Fruit fly (Drosophila melanogaster): ENCODE results near the gene thoc7.

DNA sequence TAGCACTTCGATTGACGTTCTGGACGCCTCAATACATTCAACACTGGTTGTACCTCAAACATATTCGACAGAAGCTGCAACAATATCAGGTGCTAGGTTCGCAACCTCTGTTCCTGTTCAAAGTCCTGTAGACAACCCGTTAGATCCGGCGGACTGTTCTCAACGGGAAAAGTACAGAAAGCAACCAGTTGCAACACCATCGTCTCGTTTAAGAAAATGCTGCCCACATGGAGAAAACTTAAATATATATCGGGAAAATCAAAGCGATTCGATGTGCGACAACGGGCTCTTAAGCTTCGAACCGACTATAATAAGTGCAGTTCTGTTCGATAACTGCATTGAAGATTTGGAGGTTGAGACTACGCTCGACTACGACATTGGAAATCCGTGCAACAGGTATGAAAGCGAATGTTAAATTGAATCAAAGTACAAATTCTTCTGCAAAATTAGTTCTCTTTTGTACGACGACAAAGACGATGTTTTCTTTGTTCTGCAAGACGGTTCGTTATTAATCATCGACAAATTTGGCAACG is 35.8 kb upstream of the thoc7 start:
- TF ChIP-seq Mnt (GFP tag; optimal IDR thresholded peaks at IDR 0.05) = no peak
- TF ChIP-seq CG33017 (tag; optimal IDR thresholded peaks at IDR 0.05) = no peak
- TF ChIP-seq bab1 (GFP tag; optimal IDR thresholded peaks at IDR 0.05) = no peak
- no peak for TF ChIP-seq Crg-1 (GFP tag; optimal IDR thresholded peaks at IDR 0.05)
- no peak for TF ChIP-seq Clk (GFP tag; optimal IDR thresholded peaks at IDR 0.05)
- TF ChIP-seq CG12768 (GFP tag; optimal IDR thresholded peaks at IDR 0.05) = peak; percentile 30
- no peak for TF ChIP-seq CG11617 (GFP tag; optimal IDR thresholded peaks at IDR 0.05)
- no peak for TF ChIP-seq kay (GFP tag; ENCODE audit: borderline replicate concordance)
- no peak for TF ChIP-seq cic (GFP tag; optimal IDR thresholded peaks at IDR 0.05)
- TF ChIP-seq ovo (GFP tag; optimal IDR thresholded peaks at IDR 0.05) = no peak
- TF ChIP-seq pad (GFP tag; optimal IDR thresholded peaks at IDR 0.05) = no peak
